Fruit fly (Drosophila melanogaster): ENCODE data around the gene AdipoR.

AdipoR gene

DNA sequence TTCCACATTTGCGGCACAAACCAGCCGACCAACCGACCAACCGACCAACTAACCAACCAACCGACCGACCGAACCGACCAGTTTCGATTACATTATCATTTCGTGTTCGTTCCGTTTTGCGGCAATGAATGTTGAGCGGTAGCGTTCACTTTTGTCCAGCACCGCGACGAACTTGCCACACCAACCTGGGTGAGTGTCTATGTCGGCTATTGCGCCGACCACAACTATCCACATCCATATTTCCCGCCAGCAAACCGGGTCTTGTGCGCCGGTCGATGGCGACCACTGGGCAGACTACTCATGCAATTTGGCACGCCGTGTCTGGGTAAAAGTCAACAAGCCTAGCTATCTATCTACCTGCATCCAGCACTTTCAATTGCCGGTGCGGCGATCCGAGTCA lies 29.3 kb upstream of the AdipoR start:
- TF ChIP-seq pan (optimal IDR thresholded peaks at IDR 0.05) = no peak
- no peak for TF ChIP-seq EcR (GFP tag; optimal IDR thresholded peaks at IDR 0.05)
- TF ChIP-seq usp (GFP tag; optimal IDR thresholded peaks at IDR 0.05) = no peak
- no peak for TF ChIP-seq psq (optimal IDR thresholded peaks at IDR 0.05)
- no peak for TF ChIP-seq CG8478 (optimal IDR thresholded peaks at IDR 0.05)
- no peak for TF ChIP-seq Dll (optimal IDR thresholded peaks at IDR 0.05)

- no peak for TF ChIP-seq CG8478 (optimal IDR thresholded peaks at IDR 0.05)
- TF ChIP-seq Dll (optimal IDR thresholded peaks at IDR 0.05) = no peak
- TF ChIP-seq usp (GFP tag; optimal IDR thresholded peaks at IDR 0.05) = no peak
- no peak for TF ChIP-seq psq (optimal IDR thresholded peaks at IDR 0.05)
- no peak for TF ChIP-seq pan (optimal IDR thresholded peaks at IDR 0.05)
- TF ChIP-seq EcR (GFP tag; optimal IDR thresholded peaks at IDR 0.05) = no peak
Observed at dm6 chr3R:22576096-22576697, 28.6 kb upstream of the AdipoR start.

DNA sequence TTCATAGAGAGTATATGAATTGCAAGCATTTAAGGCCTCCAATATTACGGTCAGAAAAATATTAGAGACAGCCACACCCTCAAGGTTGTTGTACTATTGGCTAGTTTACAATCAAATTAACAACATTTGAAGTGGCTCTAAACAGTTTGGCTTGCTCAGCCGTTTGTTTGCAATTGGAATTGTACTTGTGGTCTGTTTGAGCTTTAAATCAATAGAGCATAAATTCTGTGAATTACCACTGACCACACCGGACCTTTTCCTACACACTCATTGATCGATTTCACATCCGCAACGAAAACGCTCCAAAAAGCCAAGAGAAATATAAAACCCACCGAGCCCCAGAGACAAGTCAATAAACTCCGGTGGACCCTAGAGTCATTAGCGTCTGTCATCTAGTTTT lies 25.9 kb upstream of the AdipoR start:
- no peak for TF ChIP-seq Dll (optimal IDR thresholded peaks at IDR 0.05)
- no peak for TF ChIP-seq EcR (GFP tag; optimal IDR thresholded peaks at IDR 0.05)
- TF ChIP-seq usp (GFP tag; optimal IDR thresholded peaks at IDR 0.05) = no peak
- no peak for TF ChIP-seq psq (optimal IDR thresholded peaks at IDR 0.05)
- TF ChIP-seq pan (optimal IDR thresholded peaks at IDR 0.05) = no peak
- TF ChIP-seq CG8478 (optimal IDR thresholded peaks at IDR 0.05) = no peak

DNA sequence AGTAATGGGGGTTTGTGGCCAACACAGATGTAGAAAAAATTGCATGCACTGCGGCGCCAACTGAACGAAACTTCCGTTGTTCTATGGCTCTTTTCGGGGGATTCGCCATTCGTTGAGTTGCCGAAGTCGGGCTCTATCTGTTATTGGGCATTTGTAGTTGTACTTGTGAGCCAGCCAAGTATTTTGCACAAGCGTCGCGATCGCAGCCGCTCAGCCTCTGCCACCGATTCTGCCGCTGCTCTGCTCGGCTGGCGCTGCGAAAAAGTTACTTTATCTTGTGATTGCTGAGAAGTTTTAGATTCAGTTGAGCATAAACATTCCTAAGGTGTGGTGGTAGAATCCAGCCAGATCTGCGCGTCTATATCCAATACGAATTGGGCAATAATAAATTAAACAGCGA lies 22.2 kb upstream of the AdipoR start, which contains the start of gene CG33110:
Gene CG33110, plus strand, starts transcription at position 301 of the 400 bp plus-strand sequence.
- TF ChIP-seq usp (GFP tag; optimal IDR thresholded peaks at IDR 0.05) (no peak), Dll (optimal IDR thresholded peaks at IDR 0.05) (no peak), CG8478 (optimal IDR thresholded peaks at IDR 0.05) (no peak), EcR (GFP tag; optimal IDR thresholded peaks at IDR 0.05) (no peak), psq (optimal IDR thresholded peaks at IDR 0.05) (no peak), pan (optimal IDR thresholded peaks at IDR 0.05) (no peak)

DNA sequence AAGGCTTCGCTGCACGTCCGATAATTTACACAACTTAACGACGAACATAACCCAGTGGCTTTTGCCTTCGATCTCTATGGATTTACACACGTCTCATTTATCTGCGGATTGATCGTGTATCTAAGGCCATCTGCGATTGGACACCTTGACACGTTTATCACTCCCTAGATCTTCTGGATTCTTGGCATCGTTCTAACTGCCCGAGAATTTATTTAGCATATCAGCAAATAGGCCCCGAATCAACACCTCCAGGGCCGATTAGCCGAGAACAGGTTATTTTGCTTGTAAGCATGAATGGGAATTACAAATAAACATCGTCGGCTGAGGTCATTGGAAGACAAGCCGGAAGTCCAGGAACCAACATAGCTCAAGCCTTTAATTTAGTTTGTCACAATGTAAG lies 20.9 kb upstream of the AdipoR start:
- TF ChIP-seq pan (optimal IDR thresholded peaks at IDR 0.05) (no peak), CG8478 (optimal IDR thresholded peaks at IDR 0.05) (no peak), psq (optimal IDR thresholded peaks at IDR 0.05) (no peak), Dll (optimal IDR thresholded peaks at IDR 0.05) (no peak), usp (GFP tag; optimal IDR thresholded peaks at IDR 0.05) (no peak), EcR (GFP tag; optimal IDR thresholded peaks at IDR 0.05) (no peak)

DNA sequence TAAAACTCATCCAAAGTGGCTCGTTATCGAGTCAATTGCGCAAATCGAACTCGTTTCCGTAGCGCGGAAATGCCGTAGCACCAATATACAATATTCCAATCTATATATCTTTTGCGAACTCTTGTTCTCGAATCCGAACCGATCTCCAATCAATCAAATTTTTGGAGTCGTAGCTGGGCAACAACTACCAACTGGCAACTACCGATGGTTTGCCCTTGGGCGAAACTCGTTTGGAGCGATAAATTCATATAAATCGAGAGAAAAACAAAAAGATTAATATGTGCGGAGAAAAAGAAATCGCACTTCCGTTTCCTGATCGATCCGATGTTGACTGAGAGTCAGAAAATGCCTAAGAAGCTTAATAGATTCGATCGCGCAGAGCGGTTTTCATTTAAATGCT lies 18.1 kb upstream of the AdipoR start:
- no peak for TF ChIP-seq pan (optimal IDR thresholded peaks at IDR 0.05)
- no peak for TF ChIP-seq CG8478 (optimal IDR thresholded peaks at IDR 0.05)
- no peak for TF ChIP-seq EcR (GFP tag; optimal IDR thresholded peaks at IDR 0.05)
- no peak for TF ChIP-seq usp (GFP tag; optimal IDR thresholded peaks at IDR 0.05)
- no peak for TF ChIP-seq Dll (optimal IDR thresholded peaks at IDR 0.05)
- TF ChIP-seq psq (optimal IDR thresholded peaks at IDR 0.05) = no peak

DNA sequence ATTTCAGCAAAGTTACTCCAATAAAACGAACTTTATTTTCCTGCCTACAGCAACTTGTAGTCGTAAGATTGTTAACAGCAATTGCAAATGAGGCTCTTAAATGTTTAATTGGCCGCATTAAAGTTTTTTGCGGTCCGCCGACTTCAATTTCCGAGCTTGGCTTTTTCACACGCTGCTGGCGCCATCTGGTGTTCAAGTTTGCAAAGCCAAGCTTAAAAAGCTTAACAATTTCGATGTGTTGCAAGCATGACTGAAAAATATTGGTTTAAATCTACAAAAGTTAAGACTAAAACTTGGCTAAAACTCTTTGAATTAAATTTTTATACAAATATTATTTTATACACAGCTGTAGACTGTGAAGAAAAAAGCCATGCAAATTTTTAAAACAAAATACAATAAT lies 17.1 kb upstream of the AdipoR start:
- TF ChIP-seq pan (optimal IDR thresholded peaks at IDR 0.05) (no peak), CG8478 (optimal IDR thresholded peaks at IDR 0.05) (no peak), Dll (optimal IDR thresholded peaks at IDR 0.05) (no peak), psq (optimal IDR thresholded peaks at IDR 0.05) (no peak), EcR (GFP tag; optimal IDR thresholded peaks at IDR 0.05) (no peak), usp (GFP tag; optimal IDR thresholded peaks at IDR 0.05) (no peak)

dm6 chr3R:22564076-22564475 lies 16.4 kb upstream of the AdipoR start:
- no peak for TF ChIP-seq EcR (GFP tag; optimal IDR thresholded peaks at IDR 0.05)
- no peak for TF ChIP-seq CG8478 (optimal IDR thresholded peaks at IDR 0.05)
- no peak for TF ChIP-seq psq (optimal IDR thresholded peaks at IDR 0.05)
- TF ChIP-seq pan (optimal IDR thresholded peaks at IDR 0.05) = no peak
- TF ChIP-seq usp (GFP tag; optimal IDR thresholded peaks at IDR 0.05) = no peak
- no peak for TF ChIP-seq Dll (optimal IDR thresholded peaks at IDR 0.05)

DNA sequence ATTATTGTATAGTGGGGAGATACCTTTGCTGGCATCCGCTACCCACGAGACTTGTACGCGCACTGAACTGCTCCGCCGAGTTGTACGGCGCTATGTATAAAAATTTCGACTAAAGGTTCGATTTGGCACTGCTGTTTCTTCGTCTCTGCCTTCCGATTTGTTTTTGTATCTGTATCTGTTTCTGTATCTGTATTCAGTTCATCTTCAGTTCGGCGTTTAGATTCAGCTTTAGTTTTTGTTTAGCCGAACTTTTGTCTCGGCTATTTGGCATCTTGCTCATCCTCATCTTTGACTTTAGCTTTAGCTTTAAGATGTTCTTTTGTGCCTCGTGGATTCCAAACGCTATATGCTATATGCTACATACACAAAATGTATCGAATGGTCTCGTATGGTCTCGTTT lies 14.9 kb upstream of the AdipoR start, which contains the start of gene sit:
Gene sit, minus strand, starts transcription at position 71 of the 400 bp plus-strand sequence.
- TF ChIP-seq EcR (GFP tag; optimal IDR thresholded peaks at IDR 0.05) (no peak), pan (optimal IDR thresholded peaks at IDR 0.05) (no peak)

dm6 chr3R:22560224-22560623 lies 12.6 kb upstream of the AdipoR start:
- no peak for TF ChIP-seq pan (optimal IDR thresholded peaks at IDR 0.05)
- no peak for TF ChIP-seq usp (GFP tag; optimal IDR thresholded peaks at IDR 0.05)
- TF ChIP-seq CG8478 (optimal IDR thresholded peaks at IDR 0.05) = no peak
- no peak for TF ChIP-seq psq (optimal IDR thresholded peaks at IDR 0.05)
- no peak for TF ChIP-seq Dll (optimal IDR thresholded peaks at IDR 0.05)
- TF ChIP-seq EcR (GFP tag; optimal IDR thresholded peaks at IDR 0.05) = no peak

DNA sequence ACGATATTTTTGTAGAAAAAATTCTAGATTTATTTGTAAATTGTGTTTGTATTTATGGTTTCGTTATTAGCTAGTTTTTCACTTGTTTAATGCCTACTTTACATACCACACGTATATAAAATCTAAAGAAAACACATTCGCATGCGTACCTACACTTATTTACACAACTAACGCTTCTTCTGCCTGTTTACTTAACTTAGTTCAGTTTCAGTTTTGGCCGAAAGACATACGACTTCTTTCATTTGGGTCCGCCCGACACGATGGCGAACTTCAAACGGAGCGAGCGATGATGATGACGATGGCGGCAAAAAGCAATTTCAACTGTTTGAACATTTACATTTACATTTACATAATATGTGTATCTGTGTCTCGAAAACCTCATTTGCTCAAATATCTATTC lies 10.8 kb upstream of the AdipoR start:
- TF ChIP-seq CG8478 (optimal IDR thresholded peaks at IDR 0.05) (no peak), psq (optimal IDR thresholded peaks at IDR 0.05) (no peak), EcR (GFP tag; optimal IDR thresholded peaks at IDR 0.05) (no peak), Dll (optimal IDR thresholded peaks at IDR 0.05) (no peak), usp (GFP tag; optimal IDR thresholded peaks at IDR 0.05) (no peak), pan (optimal IDR thresholded peaks at IDR 0.05) (no peak)

DNA sequence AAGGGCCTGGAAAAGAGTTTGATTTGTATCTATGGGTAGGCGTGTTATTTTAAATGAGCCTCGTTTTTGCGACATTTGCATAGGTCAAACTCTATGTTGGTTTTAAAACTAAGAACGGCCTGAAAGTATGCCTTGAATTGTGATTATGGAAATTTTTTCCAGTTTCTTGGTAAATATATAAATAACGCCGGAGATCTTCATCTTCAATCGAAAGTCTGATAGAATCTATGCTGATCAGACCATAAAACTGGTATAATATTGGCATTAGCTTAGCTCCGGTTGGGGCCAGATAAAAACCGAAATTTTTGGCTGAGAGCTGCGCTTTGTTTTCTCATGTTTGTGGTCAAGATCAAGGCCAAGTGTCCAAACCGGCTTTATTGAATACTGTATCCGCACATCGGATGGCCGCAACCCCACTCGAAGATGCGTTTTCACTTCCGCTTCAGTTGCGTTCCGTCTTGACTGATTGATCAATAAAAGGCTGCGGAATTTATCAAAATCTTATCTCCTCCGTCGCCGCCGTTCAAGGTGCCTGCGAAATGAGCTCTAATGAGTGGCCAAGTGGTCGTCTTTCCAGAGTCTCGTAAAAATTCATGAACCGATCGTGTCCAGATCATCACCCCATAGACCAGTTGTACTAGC lies 9.6 kb upstream of the AdipoR start:
- TF ChIP-seq psq (optimal IDR thresholded peaks at IDR 0.05) = no peak

- TF ChIP-seq pan (optimal IDR thresholded peaks at IDR 0.05) (no peak), usp (GFP tag; optimal IDR thresholded peaks at IDR 0.05) (no peak), CG8478 (optimal IDR thresholded peaks at IDR 0.05) (no peak), psq (optimal IDR thresholded peaks at IDR 0.05) (no peak), Dll (optimal IDR thresholded peaks at IDR 0.05) (no peak), EcR (GFP tag; optimal IDR thresholded peaks at IDR 0.05) (no peak)
Observed at dm6 chr3R:22552686-22553085, 5.0 kb upstream of the AdipoR start.

Measured in whole organism.